Fruit fly (Drosophila melanogaster) whole organism, embryonic: ENCODE data around the gene CG9444.

Source experiments
- CG10147 ChIP-seq: fragments of 200-800 bp; sonication (Bioruptor generic); optimal IDR thresholded peaks from 2 replicates; lab custom pipeline; 2019; ENCODE audit warnings: missing biosample characterization, mild to moderate bottlenecking, missing genetic modification characterization, moderate library complexity
- CG15073 ChIP-seq: fragments of 200-800 bp; sonication (Bioruptor generic); optimal IDR thresholded peaks from 2 replicates; lab custom pipeline; 2016; ENCODE audit warnings: missing biosample characterization, missing genetic modification characterization
- CG15514 ChIP-seq: fragments of 200-800 bp; sonication (Bioruptor generic); optimal IDR thresholded peaks from 3 replicates; lab custom pipeline; 2017; ENCODE audit warnings: missing biosample characterization, missing genetic modification characterization, mild to moderate bottlenecking, moderate library complexity, missing genetic modification reagents
- CG15696 ChIP-seq: fragments of 200-800 bp; sonication (Bioruptor generic); optimal IDR thresholded peaks from 2 replicates; lab custom pipeline; 2019; ENCODE audit warnings: missing biosample characterization, mild to moderate bottlenecking, missing genetic modification characterization, moderate library complexity
- CG17912 ChIP-seq: fragments of 200-800 bp; sonication (Bioruptor generic); optimal IDR thresholded peaks from 2 replicates; lab custom pipeline; 2018; ENCODE audit warnings: missing biosample characterization, mild to moderate bottlenecking, missing genetic modification characterization
- CG2889 ChIP-seq: fragments of 200-800 bp; sonication (Bioruptor generic); IDR thresholded peaks from 3 replicates; pipeline ENCODE4 v1.3.6; 2022; ENCODE audit warnings: missing biosample characterization, missing genetic modification characterization
- CG9797 ChIP-seq: fragments of 200-800 bp; sonication (Bioruptor generic); optimal IDR thresholded peaks from 3 replicates; lab custom pipeline; 2018; ENCODE audit warnings: missing biosample characterization, mild to moderate bottlenecking, missing genetic modification characterization
- Chrac-16 ChIP-seq: fragments of 200-800 bp; sonication (Bioruptor generic); optimal IDR thresholded peaks from 3 replicates; lab custom pipeline; 2016; ENCODE audit warnings: missing biosample characterization, missing genetic modification characterization
- HLHmδ ChIP-seq: fragments of 200-800 bp; sonication (Bioruptor generic); optimal IDR thresholded peaks from 2 replicates; lab custom pipeline; 2018; ENCODE audit warnings: missing biosample characterization, mild to moderate bottlenecking, missing genetic modification characterization, moderate library complexity
- Nf-YA ChIP-seq: fragments of 200-800 bp; sonication (Bioruptor generic); IDR thresholded peaks from 2 replicates; pipeline ENCODE4 v1.3.6; 2022; ENCODE audit warnings: missing biosample characterization, missing genetic modification characterization
- YL-1 ChIP-seq: fragments of 200-800 bp; sonication (Bioruptor generic); optimal IDR thresholded peaks from 3 replicates; lab custom pipeline; 2017; ENCODE audit warnings: missing biosample characterization, mild to moderate bottlenecking, missing genetic modification characterization
- psq ChIP-seq: fragments of 200-800 bp; sonication (Bioruptor generic); optimal IDR thresholded peaks from 2 replicates; lab custom pipeline; 2017; ENCODE audit warnings: missing biosample characterization, missing genetic modification characterization
- unc-4 ChIP-seq: fragments of 200-800 bp; sonication (Bioruptor generic); IDR thresholded peaks from 2 replicates; pipeline ENCODE4 v1.3.6; 2022; ENCODE audit warnings: missing biosample characterization, missing genetic modification characterization; ENCODE audit not compliant: partially characterized antibody
- zf30C ChIP-seq: fragments of 200-800 bp; sonication (Bioruptor generic); optimal IDR thresholded peaks from 3 replicates; lab custom pipeline; 2018; ENCODE audit warnings: missing biosample characterization, mild to moderate bottlenecking, missing genetic modification characterization

- TF ChIP-seq CG15696 (tag; lab: Kevin White, UChicago), result no peak
- no peak for TF ChIP-seq zf30C (GFP tag; lab: Kevin White, UChicago)
- no peak for TF ChIP-seq YL-1 (GFP tag; lab: Kevin White, UChicago)
- TF ChIP-seq CG9797, result no peak
- no peak for TF ChIP-seq CG15514 (GFP tag; lab: Kevin White, UChicago)
- no peak for TF ChIP-seq Chrac-16 (GFP tag; lab: Kevin White, UChicago)
- TF ChIP-seq Nf-YA, result no peak
- no peak for TF ChIP-seq CG15073 (GFP tag; lab: Kevin White, UChicago)
- TF ChIP-seq psq (GFP tag; lab: Kevin White, UChicago), result no peak
- TF ChIP-seq CG2889 (GFP tag; lab: Robert Waterston, UW), result no peak
- TF ChIP-seq unc-4 (GFP tag; lab: Robert Waterston, UW), result no peak
- TF ChIP-seq HLHmδ (GFP tag; lab: Kevin White, UChicago), result no peak
- no peak for TF ChIP-seq CG17912 (GFP tag; lab: Kevin White, UChicago)
- no peak for TF ChIP-seq CG10147 (GFP tag; lab: Kevin White, UChicago)
Measured at dm6 chr3R:9673207-9673606, 10.9 kb downstream of the CG9444 start.
